Worm (Caenorhabditis elegans): ENCODE measurements around the gene grl-27.

ce11 chrV:3610709-3611108 lies 35.0 kb upstream of the grl-27 start:
- TF ChIP-seq pha-4 (tag; optimal IDR thresholded peaks at IDR 0.05) (no peak), zip-5 (tag; optimal IDR thresholded peaks at IDR 0.05) (no peak), dve-1 (tag; optimal IDR thresholded peaks at IDR 0.05) (no peak), odd-2 (tag; optimal IDR thresholded peaks at IDR 0.05) (no peak), C08G9.2 (tag; optimal IDR thresholded peaks at IDR 0.05) (no peak), hlh-6 (tag; optimal IDR thresholded peaks at IDR 0.05) (no peak), ets-4 (tag; optimal IDR thresholded peaks at IDR 0.05) (no peak)

Data from whole organism, late embryonic.